Worm (Caenorhabditis elegans): ENCODE results near the gene F44E2.3.

The F44E2.3 gene

ce11 chrIII:8792251-8792650 lies 36.9 kb downstream of the F44E2.3 start, which contains the start of gene ztf-1:
Gene ztf-1 (minus strand): TSS chrIII:8792351.
- TF ChIP-seq cnd-1 (tag; optimal IDR thresholded peaks at IDR 0.05) (no peak), flh-1 (GFP tag; optimal IDR thresholded peaks at IDR 0.05) (no peak), ceh-39 (tag; optimal IDR thresholded peaks at IDR 0.05) (no peak), unc-120 (tag; optimal IDR thresholded peaks at IDR 0.05; ENCODE audit: poor library complexity, severe bottlenecking) (no peak), bed-3 (GFP tag; optimal IDR thresholded peaks at IDR 0.05) (no peak), nhr-28 (tag; optimal IDR thresholded peaks at IDR 0.05) (no peak)

- TF ChIP-seq sptf-1 (tag; optimal IDR thresholded peaks at IDR 0.05): no peak
- TF ChIP-seq pha-4 (tag; optimal IDR thresholded peaks at IDR 0.05): no peak
- TF ChIP-seq nhr-2 (tag; optimal IDR thresholded peaks at IDR 0.05): no peak
- no peak for TF ChIP-seq elt-1 (tag; optimal IDR thresholded peaks at IDR 0.05; ENCODE audit: borderline replicate concordance, insufficient read depth)
- TF ChIP-seq flh-1 (GFP tag; optimal IDR thresholded peaks at IDR 0.05): no peak
- no peak for TF ChIP-seq nhr-237 (tag; optimal IDR thresholded peaks at IDR 0.05)
- no peak for TF ChIP-seq drap-1 (GFP tag; optimal IDR thresholded peaks at IDR 0.05)
- no peak for TF ChIP-seq hlh-1 (tag; optimal IDR thresholded peaks at IDR 0.05)
- TF ChIP-seq sem-2 (GFP tag; optimal IDR thresholded peaks at IDR 0.05): no peak
- no peak for TF ChIP-seq elt-3 (tag; optimal IDR thresholded peaks at IDR 0.05)
- TF ChIP-seq nhr-76 (tag; optimal IDR thresholded peaks at IDR 0.05): no peak
- TF ChIP-seq tbx-8 (GFP tag; optimal IDR thresholded peaks at IDR 0.05): no peak
These were observed 37.9 kb downstream of the F44E2.3 start, which contains the start of the genes zfp-1 and F54F2.14 for ce11 chrIII:8791235-8791634. Gene zfp-1 (plus strand): TSS chrIII:8791535. Gene F54F2.14 (plus strand): TSS chrIII:8791546.

- TF ChIP-seq lin-13 (tag; optimal IDR thresholded peaks at IDR 0.05) (no peak), mls-2 (tag; optimal IDR thresholded peaks at IDR 0.05) (no peak), sem-2 (GFP tag; optimal IDR thresholded peaks at IDR 0.05) (no peak), elt-3 (tag; optimal IDR thresholded peaks at IDR 0.05) (no peak), nhr-12 (tag; optimal IDR thresholded peaks at IDR 0.05) (no peak), mep-1 (tag; optimal IDR thresholded peaks at IDR 0.05) (no peak), nhr-76 (tag; optimal IDR thresholded peaks at IDR 0.05) (no peak), ceh-39 (tag; optimal IDR thresholded peaks at IDR 0.05) (no peak), unc-39 (tag; optimal IDR thresholded peaks at IDR 0.05) (no peak), nhr-2 (tag; optimal IDR thresholded peaks at IDR 0.05) (no peak)
These were observed 40.4 kb downstream of the F44E2.3 start for ce11 chrIII:8788690-8789089.

DNA sequence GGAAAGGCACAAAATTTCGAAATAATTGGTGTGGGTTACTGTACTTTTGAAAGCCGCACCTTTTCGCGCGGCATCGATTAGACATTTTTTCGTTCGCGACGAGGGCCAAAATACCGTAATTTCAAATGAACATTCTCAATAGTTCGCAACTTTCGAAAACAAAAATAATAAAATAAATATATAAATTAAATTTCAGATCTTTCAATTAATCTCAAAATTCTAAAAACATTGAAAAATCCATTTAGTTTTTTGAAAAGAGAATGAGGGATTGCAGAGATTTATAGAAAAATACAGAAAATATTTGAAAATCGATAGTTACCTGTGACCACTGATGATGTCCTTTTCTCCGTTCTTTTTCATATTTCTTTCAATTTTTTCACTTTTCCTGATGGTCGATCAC lies 43.0 kb downstream of the F44E2.3 start, which contains the start of gene K02D10.8:
Gene K02D10.8 (plus strand): TSS at position 301 of the 400 bp plus-strand sequence.
- TF ChIP-seq ham-2 (GFP tag; optimal IDR thresholded peaks at IDR 0.05) (no peak), sem-2 (GFP tag; optimal IDR thresholded peaks at IDR 0.05) (no peak), sptf-1 (tag; optimal IDR thresholded peaks at IDR 0.05) (no peak), nhr-12 (tag; optimal IDR thresholded peaks at IDR 0.05) (no peak), ceh-39 (tag; optimal IDR thresholded peaks at IDR 0.05) (no peak), flh-1 (GFP tag; optimal IDR thresholded peaks at IDR 0.05) (no peak), bed-3 (GFP tag; optimal IDR thresholded peaks at IDR 0.05) (no peak), ztf-11 (tag; optimal IDR thresholded peaks at IDR 0.05) (no peak), ces-1 (GFP tag; optimal IDR thresholded peaks at IDR 0.05) (no peak), tbx-8 (GFP tag; optimal IDR thresholded peaks at IDR 0.05) (no peak), mls-2 (tag; optimal IDR thresholded peaks at IDR 0.05) (no peak), M03D4.4 (tag; optimal IDR thresholded peaks at IDR 0.05) (no peak)

- no peak for TF ChIP-seq nhr-2 (tag; optimal IDR thresholded peaks at IDR 0.05)
These were observed 43.7 kb downstream of the F44E2.3 start for ce11 chrIII:8785426-8785825.

ce11 chrIII:8784500-8784899 lies 44.6 kb downstream of the F44E2.3 start:
- TF ChIP-seq lin-32 (GFP tag; optimal IDR thresholded peaks at IDR 0.05): no peak

DNA sequence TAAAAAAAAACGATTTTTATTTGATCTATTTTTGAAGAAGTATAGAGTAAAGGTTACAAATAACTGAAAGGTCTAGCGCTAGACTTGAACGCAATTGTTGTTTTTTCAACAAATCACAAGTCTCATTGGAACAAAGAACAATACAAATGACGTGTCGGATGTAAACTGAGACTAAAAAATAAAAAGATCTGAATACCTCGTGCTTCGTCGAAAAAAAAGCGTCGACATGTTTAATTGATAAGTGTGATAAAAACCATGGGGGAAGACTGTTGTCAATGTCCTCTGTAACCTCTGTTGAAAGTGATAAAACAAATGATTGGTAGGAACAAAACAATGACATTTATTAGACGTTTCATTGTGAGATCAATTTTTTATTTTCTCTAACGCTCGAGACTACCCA lies 46.4 kb downstream of the F44E2.3 start:
- no peak for TF ChIP-seq elt-3 (tag; optimal IDR thresholded peaks at IDR 0.05)
- TF ChIP-seq ces-1 (GFP tag; optimal IDR thresholded peaks at IDR 0.05): no peak
- no peak for TF ChIP-seq mab-5 (tag; optimal IDR thresholded peaks at IDR 0.05)
- TF ChIP-seq nhr-237 (tag; optimal IDR thresholded peaks at IDR 0.05): no peak
- TF ChIP-seq bed-3 (GFP tag; optimal IDR thresholded peaks at IDR 0.05): no peak
- TF ChIP-seq M03D4.4 (tag; optimal IDR thresholded peaks at IDR 0.05): no peak
- TF ChIP-seq lin-13 (tag; optimal IDR thresholded peaks at IDR 0.05): no peak
- no peak for TF ChIP-seq ceh-83 (GFP tag; optimal IDR thresholded peaks at IDR 0.05)
- TF ChIP-seq unc-120 (tag; optimal IDR thresholded peaks at IDR 0.05; ENCODE audit: poor library complexity, severe bottlenecking): no peak
- TF ChIP-seq snpc-4 (tag; optimal IDR thresholded peaks at IDR 0.05): no peak
- no peak for TF ChIP-seq blmp-1 (tag; optimal IDR thresholded peaks at IDR 0.05)
- TF ChIP-seq elt-1 (tag; optimal IDR thresholded peaks at IDR 0.05; ENCODE audit: borderline replicate concordance, insufficient read depth): no peak
- TF ChIP-seq nhr-2 (tag; optimal IDR thresholded peaks at IDR 0.05): no peak

Data from whole organism, mixed stage, embryonic.